Fruit fly (Drosophila melanogaster) whole organism, pupa: ENCODE data around the gene CG32214.

ENCODE experiments used
- CG10348 ChIP-seq: fragments of 200-800 bp; sonication (Bioruptor generic); IDR thresholded peaks from 2 replicates; pipeline ENCODE4 v1.3.6; 2022; ENCODE audit warnings: missing biosample characterization, missing genetic modification characterization
- CG12605 ChIP-seq: fragments of 200-800 bp; sonication (Bioruptor generic); IDR thresholded peaks from 2 replicates; pipeline ENCODE4 v1.3.6; 2022; ENCODE audit warnings: missing biosample characterization, missing genetic modification characterization
- CG13204 ChIP-seq: fragments of 200-800 bp; sonication (Bioruptor generic); optimal IDR thresholded peaks from 2 replicates; lab custom pipeline; 2018; ENCODE audit warnings: missing biosample characterization, mild to moderate bottlenecking, missing genetic modification characterization, moderate library complexity
- CG14655 ChIP-seq: fragments of 200-800 bp; sonication (Bioruptor generic); optimal IDR thresholded peaks from 3 replicates; lab custom pipeline; 2017; ENCODE audit warnings: mild to moderate bottlenecking, missing biosample characterization, missing genetic modification reagents, missing genetic modification characterization
- CG15710 ChIP-seq: fragments of 200-800 bp; sonication (Bioruptor generic); optimal IDR thresholded peaks from 2 replicates; lab custom pipeline; 2018; ENCODE audit warnings: missing biosample characterization, mild to moderate bottlenecking, missing genetic modification characterization, moderate library complexity
- CG17806 ChIP-seq: fragments of 200-800 bp; sonication (Bioruptor generic); optimal IDR thresholded peaks from 2 replicates; lab custom pipeline; 2018; ENCODE audit warnings: missing biosample characterization, mild to moderate bottlenecking, missing genetic modification characterization, moderate library complexity
- CG32121 ChIP-seq: fragments of 200-800 bp; sonication (Bioruptor generic); IDR thresholded peaks from 2 replicates; pipeline ENCODE4 v1.3.6; 2022; ENCODE audit warnings: missing biosample characterization, missing genetic modification characterization
- CG34367 ChIP-seq: fragments of 200-800 bp; sonication (Bioruptor generic); optimal IDR thresholded peaks from 2 replicates; lab custom pipeline; 2018; ENCODE audit warnings: missing biosample characterization, mild to moderate bottlenecking, missing genetic modification characterization
- CG4496 ChIP-seq: fragments of 200-800 bp; sonication (Bioruptor generic); IDR thresholded peaks from 3 replicates; pipeline ENCODE4 v1.3.6; 2022; ENCODE audit warnings: missing biosample characterization, missing genetic modification characterization
- CG8159 ChIP-seq: fragments of 200-800 bp; sonication (Bioruptor generic); optimal IDR thresholded peaks from 3 replicates; lab custom pipeline; 2018; ENCODE audit warnings: missing biosample characterization, mild to moderate bottlenecking, missing genetic modification characterization, moderate library complexity
- CG8301 ChIP-seq: fragments of 200-800 bp; sonication (Bioruptor generic); optimal IDR thresholded peaks from 2 replicates; lab custom pipeline; 2018; ENCODE audit warnings: missing biosample characterization, mild to moderate bottlenecking, missing genetic modification characterization
- CG9948 ChIP-seq: fragments of 200-800 bp; sonication (Bioruptor generic); optimal IDR thresholded peaks from 2 replicates; lab custom pipeline; 2018; ENCODE audit warnings: missing biosample characterization, mild to moderate bottlenecking, missing genetic modification characterization, moderate library complexity
- D1 ChIP-seq: fragments of 200-800 bp; sonication (Bioruptor generic); optimal IDR thresholded peaks from 2 replicates; lab custom pipeline; 2018; ENCODE audit warnings: missing biosample characterization, mild to moderate bottlenecking, missing genetic modification characterization, moderate library complexity
- EcR ChIP-seq: fragments of 200-800 bp; sonication (Bioruptor generic); optimal IDR thresholded peaks from 3 replicates; lab custom pipeline; 2019; ENCODE audit warnings: missing biosample characterization, missing genetic modification characterization, mild to moderate bottlenecking, moderate library complexity, missing genetic modification reagents
- Ets98B ChIP-seq: fragments of 200-800 bp; sonication (Bioruptor generic); IDR thresholded peaks from 2 replicates; pipeline ENCODE4 v1.3.6; 2022; ENCODE audit warnings: missing biosample characterization, missing genetic modification characterization
- Pif1A ChIP-seq: fragments of 200-800 bp; sonication (Bioruptor generic); optimal IDR thresholded peaks from 3 replicates; lab custom pipeline; 2016; ENCODE audit warnings: missing biosample characterization, missing genetic modification characterization
- Pif1B ChIP-seq: fragments of 200-800 bp; sonication (Bioruptor generic); optimal IDR thresholded peaks from 3 replicates; lab custom pipeline; 2016; ENCODE audit warnings: missing biosample characterization, missing genetic modification characterization
- Snoo ChIP-seq: fragments of 200-800 bp; sonication (Bioruptor generic); optimal IDR thresholded peaks from 3 replicates; lab custom pipeline; 2017; ENCODE audit warnings: missing biosample characterization, mild to moderate bottlenecking, missing genetic modification characterization, inconsistent platforms
- fd96Ca ChIP-seq: fragments of 200-800 bp; sonication (Bioruptor generic); IDR thresholded peaks from 3 replicates; pipeline ENCODE4 v1.3.6; 2022; ENCODE audit warnings: missing biosample characterization, missing genetic modification characterization
- gl ChIP-seq: fragments of 200-800 bp; sonication (Bioruptor generic); optimal IDR thresholded peaks from 2 replicates; lab custom pipeline; 2018; ENCODE audit warnings: missing biosample characterization, mild to moderate bottlenecking, missing genetic modification characterization
- rn ChIP-seq: fragments of 200-800 bp; sonication (Bioruptor generic); IDR thresholded peaks from 2 replicates; pipeline ENCODE4 v1.3.6; 2022; ENCODE audit warnings: missing biosample characterization, missing genetic modification characterization

The CG32214 gene

DNA sequence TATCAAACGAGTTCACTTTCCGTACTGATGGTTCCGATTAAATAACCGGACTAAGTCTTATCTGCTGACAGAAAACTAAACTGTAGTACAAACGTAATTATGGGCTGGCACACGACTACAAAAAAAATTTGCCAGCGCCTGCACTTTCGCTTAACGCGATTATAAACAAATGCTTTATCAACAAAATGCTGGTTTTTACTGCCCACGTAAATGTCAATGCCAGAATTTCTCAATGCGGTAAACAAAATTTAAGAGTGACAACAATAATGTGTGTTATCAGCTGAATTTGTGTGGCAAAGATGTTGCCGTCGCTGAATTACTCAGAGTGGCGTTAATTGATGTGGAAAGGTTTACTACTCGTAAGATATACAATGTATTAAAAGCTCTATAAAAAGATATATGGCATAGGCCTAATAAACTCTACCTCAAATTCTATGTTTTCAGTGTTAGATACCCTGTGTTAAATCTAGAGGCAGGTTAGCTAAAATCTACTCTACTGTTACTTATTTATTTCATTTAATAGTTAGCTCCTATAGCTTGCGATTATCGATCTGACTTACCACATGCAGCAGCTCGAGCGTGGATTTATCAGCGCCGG lies 28.9 kb downstream of the CG32214 start:
- no peak for TF ChIP-seq CG10348
- no peak for TF ChIP-seq fd96Ca
- no peak for TF ChIP-seq EcR (GFP tag; lab: Kevin White, UChicago)
- TF ChIP-seq CG14655 (GFP tag; lab: Kevin White, UChicago) = no peak
- no peak for TF ChIP-seq CG8301 (tag; lab: Kevin White, UChicago)
- no peak for TF ChIP-seq Snoo (tag; lab: Kevin White, UChicago)
- no peak for TF ChIP-seq D1 (tag; lab: Kevin White, UChicago)
- no peak for TF ChIP-seq CG8159 (tag; lab: Kevin White, UChicago)
- TF ChIP-seq CG4496 (GFP tag; lab: Robert Waterston, UW) = no peak
- no peak for TF ChIP-seq Ets98B (GFP tag; lab: Robert Waterston, UW)
- no peak for TF ChIP-seq CG32121
- no peak for TF ChIP-seq Pif1B (GFP tag; lab: Kevin White, UChicago)
- no peak for TF ChIP-seq CG9948 (tag; lab: Kevin White, UChicago)
- TF ChIP-seq CG15710 (tag; lab: Kevin White, UChicago) = no peak
- no peak for TF ChIP-seq CG12605 (GFP tag; lab: Robert Waterston, UW)

DNA sequence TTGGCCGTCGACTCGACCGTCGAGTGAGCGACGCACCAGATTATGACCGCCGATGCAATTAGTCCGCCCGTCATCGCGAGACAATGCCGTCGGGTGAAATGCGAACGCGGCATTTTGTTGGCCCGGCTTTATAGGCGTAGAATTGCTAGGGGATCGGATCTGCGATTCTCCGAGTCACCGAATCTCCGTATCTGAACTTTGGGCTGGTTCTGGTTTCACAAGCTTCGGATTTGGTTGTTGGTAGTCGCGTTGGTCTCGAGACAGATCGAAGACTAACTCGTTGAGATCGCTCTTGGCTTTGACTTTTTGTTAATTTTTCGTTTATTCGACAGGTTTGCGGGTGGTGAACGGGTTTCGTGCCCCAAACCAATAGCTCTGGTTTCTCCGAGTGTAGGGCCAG lies 29.5 kb downstream of the CG32214 start:
- no peak for TF ChIP-seq CG8301 (tag; lab: Kevin White, UChicago)
- no peak for TF ChIP-seq CG10348
- no peak for TF ChIP-seq CG32121
- TF ChIP-seq gl (tag; lab: Kevin White, UChicago) = no peak
- no peak for TF ChIP-seq Pif1B (GFP tag; lab: Kevin White, UChicago)
- TF ChIP-seq CG4496 (GFP tag; lab: Robert Waterston, UW) = 0 out of 3 replicates have a peak, but pooled peaks have one; percentile 11
- no peak for TF ChIP-seq Ets98B (GFP tag; lab: Robert Waterston, UW)
- no peak for TF ChIP-seq CG15710 (tag; lab: Kevin White, UChicago)
- TF ChIP-seq CG34367 = no peak
- TF ChIP-seq CG8159 (tag; lab: Kevin White, UChicago) = no peak
- TF ChIP-seq CG13204 = peak; percentile 6
- TF ChIP-seq CG17806 (tag; lab: Kevin White, UChicago) = no peak
- TF ChIP-seq fd96Ca = no peak
- no peak for TF ChIP-seq CG12605 (GFP tag; lab: Robert Waterston, UW)
- TF ChIP-seq Snoo (tag; lab: Kevin White, UChicago) = no peak
- TF ChIP-seq rn = no peak
- peak; percentile 8 for TF ChIP-seq CG14655 (GFP tag; lab: Kevin White, UChicago)
- no peak for TF ChIP-seq CG9948 (tag; lab: Kevin White, UChicago)
- no peak for TF ChIP-seq D1 (tag; lab: Kevin White, UChicago)
- TF ChIP-seq Pif1A (GFP tag; lab: Kevin White, UChicago) = no peak
- TF ChIP-seq EcR (GFP tag; lab: Kevin White, UChicago) = no peak

DNA sequence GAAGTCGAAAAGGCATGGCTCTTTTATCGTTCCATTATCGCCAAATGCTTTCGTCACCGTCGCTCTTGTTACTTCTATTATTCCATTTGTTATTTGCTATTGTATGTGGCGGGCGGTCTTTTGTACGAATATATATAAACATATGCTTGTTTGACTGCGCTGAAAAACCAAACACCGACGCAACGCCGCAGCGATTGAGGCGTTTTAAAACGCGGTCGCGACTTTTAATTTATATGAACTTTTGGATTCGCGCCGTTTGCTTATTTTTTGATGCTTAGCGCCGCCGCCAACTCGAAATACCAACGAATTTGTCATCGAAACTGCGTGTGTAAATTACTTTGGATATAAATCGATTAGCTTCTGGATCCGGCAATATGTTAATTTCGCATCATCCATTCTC lies 30.0 kb downstream of the CG32214 start:
- TF ChIP-seq rn (no peak), CG14655 (GFP tag; lab: Kevin White, UChicago) (no peak), CG8159 (tag; lab: Kevin White, UChicago) (no peak), Pif1A (GFP tag; lab: Kevin White, UChicago) (no peak), Pif1B (GFP tag; lab: Kevin White, UChicago) (no peak), CG17806 (tag; lab: Kevin White, UChicago) (no peak), CG12605 (GFP tag; lab: Robert Waterston, UW) (no peak), EcR (GFP tag; lab: Kevin White, UChicago) (no peak), CG10348 (no peak), fd96Ca (no peak)

DNA sequence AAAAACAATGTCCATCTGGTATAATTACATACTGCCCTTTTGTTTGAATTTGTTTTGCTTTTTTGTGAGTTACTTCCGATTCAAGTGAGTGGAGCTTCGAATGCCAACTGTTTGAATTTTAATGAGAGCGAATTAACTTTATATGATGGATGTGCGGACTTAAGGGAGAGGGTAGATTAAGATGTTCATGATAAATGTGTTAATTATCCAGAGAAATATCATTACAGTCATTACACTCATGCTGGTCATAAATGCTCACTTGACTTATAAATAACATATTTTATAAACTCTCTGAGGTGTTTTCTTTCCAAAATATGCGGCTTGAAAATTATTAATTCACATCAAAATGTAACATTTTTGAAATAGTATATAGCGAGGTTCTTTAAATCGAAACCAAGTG lies 30.5 kb downstream of the CG32214 start, which contains the start of gene CG9449:
CG9449 (minus strand) TSS at position 101 of the 400 bp plus-strand sequence.
- TF ChIP-seq CG8159 (tag; lab: Kevin White, UChicago) = no peak

DNA sequence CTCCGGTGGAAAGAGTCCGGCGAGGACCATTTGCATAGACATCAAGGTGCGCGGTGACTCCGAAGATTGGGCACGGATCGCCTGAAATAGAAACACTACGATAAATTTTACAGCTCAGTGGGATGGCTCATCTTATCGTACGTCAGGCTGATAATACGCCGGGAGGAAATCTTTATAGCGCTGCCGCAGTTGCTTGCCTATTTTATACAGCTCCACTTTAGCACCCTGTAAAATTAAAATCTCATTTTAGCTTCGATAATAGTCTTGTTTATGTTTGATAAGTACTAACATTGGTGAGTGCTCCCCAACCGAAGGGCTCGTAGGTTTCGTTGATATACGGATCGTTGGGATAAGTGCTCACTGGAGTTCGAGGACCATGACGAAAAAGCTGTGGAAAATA lies 32.2 kb downstream of the CG32214 start:
- no peak for TF ChIP-seq rn

DNA sequence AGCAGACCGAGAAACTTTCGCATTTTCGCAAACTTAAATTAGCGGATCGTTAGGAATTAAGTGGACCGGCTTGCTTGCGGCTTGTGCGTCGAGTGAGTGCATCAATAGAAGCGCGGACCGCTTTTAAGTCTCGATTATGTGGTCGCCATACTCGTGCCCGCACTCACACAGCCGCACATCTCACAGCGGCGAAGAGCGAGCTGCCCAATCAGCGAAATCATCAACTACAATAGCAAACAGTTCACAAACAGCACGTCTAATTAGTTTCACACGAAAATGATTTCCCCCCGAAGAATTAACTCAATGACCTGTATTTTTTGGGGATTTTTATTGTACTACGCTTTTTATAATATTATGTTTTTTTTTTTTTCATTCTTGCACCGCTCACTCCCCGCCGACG lies 33.6 kb downstream of the CG32214 start, which contains the start of gene CG9451:
CG9451 (minus strand) TSS at position 101 of the 400 bp plus-strand sequence.
- TF ChIP-seq CG12605 (GFP tag; lab: Robert Waterston, UW) (no peak), CG10348 (no peak), gl (tag; lab: Kevin White, UChicago) (no peak), CG9948 (tag; lab: Kevin White, UChicago) (no peak), Pif1A (GFP tag; lab: Kevin White, UChicago) (no peak), CG17806 (tag; lab: Kevin White, UChicago) (no peak), Snoo (tag; lab: Kevin White, UChicago) (no peak), CG8301 (tag; lab: Kevin White, UChicago) (no peak), fd96Ca (no peak), D1 (tag; lab: Kevin White, UChicago) (no peak), rn (no peak), CG14655 (GFP tag; lab: Kevin White, UChicago) (no peak), CG4496 (GFP tag; lab: Robert Waterston, UW) (no peak), CG8159 (tag; lab: Kevin White, UChicago) (no peak)
